Fruit fly (Drosophila melanogaster): ENCODE data around the gene S-Lap2.

Gene S-Lap2

dm6 chr3L:8666098-8666497 is 46.4 kb downstream of the S-Lap2 start:
- TF ChIP-seq ttk (optimal IDR thresholded peaks at IDR 0.05), result no peak
- no peak for TF ChIP-seq Myc (optimal IDR thresholded peaks at IDR 0.05)
- TF ChIP-seq Sin3A (optimal IDR thresholded peaks at IDR 0.05), result no peak
- TF ChIP-seq insv (optimal IDR thresholded peaks at IDR 0.05), result no peak
- no peak for TF ChIP-seq psq (optimal IDR thresholded peaks at IDR 0.05)
- TF ChIP-seq h (optimal IDR thresholded peaks at IDR 0.05), result no peak

dm6 chr3L:8667809-8668593 is 48.3 kb downstream of the S-Lap2 start:
- TF ChIP-seq psq (optimal IDR thresholded peaks at IDR 0.05) (no peak), ttk (optimal IDR thresholded peaks at IDR 0.05) (no peak), h (optimal IDR thresholded peaks at IDR 0.05) (no peak), Myc (optimal IDR thresholded peaks at IDR 0.05) (no peak), insv (optimal IDR thresholded peaks at IDR 0.05) (no peak), Sin3A (optimal IDR thresholded peaks at IDR 0.05) (no peak)

dm6 chr3L:8669087-8669486 is 49.4 kb downstream of the S-Lap2 start:
- TF ChIP-seq psq (optimal IDR thresholded peaks at IDR 0.05) (no peak), ttk (optimal IDR thresholded peaks at IDR 0.05) (no peak), Myc (optimal IDR thresholded peaks at IDR 0.05) (no peak), insv (optimal IDR thresholded peaks at IDR 0.05) (no peak), h (optimal IDR thresholded peaks at IDR 0.05) (no peak), Sin3A (optimal IDR thresholded peaks at IDR 0.05) (no peak)

dm6 chr3L:8669847-8670622 is 50.3 kb downstream of the S-Lap2 start:
- TF ChIP-seq Myc (optimal IDR thresholded peaks at IDR 0.05), result no peak
- no peak for TF ChIP-seq psq (optimal IDR thresholded peaks at IDR 0.05)
- TF ChIP-seq ttk (optimal IDR thresholded peaks at IDR 0.05), result no peak
- no peak for TF ChIP-seq Sin3A (optimal IDR thresholded peaks at IDR 0.05)
- TF ChIP-seq insv (optimal IDR thresholded peaks at IDR 0.05), result no peak
- no peak for TF ChIP-seq h (optimal IDR thresholded peaks at IDR 0.05)

dm6 chr3L:8670983-8671382 is 51.3 kb downstream of the S-Lap2 start:
- TF ChIP-seq h (optimal IDR thresholded peaks at IDR 0.05) (no peak), insv (optimal IDR thresholded peaks at IDR 0.05) (no peak), Myc (optimal IDR thresholded peaks at IDR 0.05) (no peak), Sin3A (optimal IDR thresholded peaks at IDR 0.05) (no peak), ttk (optimal IDR thresholded peaks at IDR 0.05) (no peak), psq (optimal IDR thresholded peaks at IDR 0.05) (no peak)

Measured in Kc167 (cell line).